Worm (Caenorhabditis elegans): Measurements from ENCODE around the gene H12D21.5.

H12D21.5 gene

ce11 chrV:14936587-14936986, 42.8 kb downstream of the H12D21.5 start, which contains the start of gene C30G7.2:
TSS of gene C30G7.2 (plus strand) at chrV:14936887.
- TF ChIP-seq sptf-1 (tag; optimal IDR thresholded peaks at IDR 0.05) (no peak), unc-120 (tag; optimal IDR thresholded peaks at IDR 0.05; ENCODE audit: poor library complexity, severe bottlenecking) (no peak), blmp-1 (tag; optimal IDR thresholded peaks at IDR 0.05) (no peak), zip-8 (tag; optimal IDR thresholded peaks at IDR 0.05) (no peak), mab-5 (tag; optimal IDR thresholded peaks at IDR 0.05) (no peak)

DNA sequence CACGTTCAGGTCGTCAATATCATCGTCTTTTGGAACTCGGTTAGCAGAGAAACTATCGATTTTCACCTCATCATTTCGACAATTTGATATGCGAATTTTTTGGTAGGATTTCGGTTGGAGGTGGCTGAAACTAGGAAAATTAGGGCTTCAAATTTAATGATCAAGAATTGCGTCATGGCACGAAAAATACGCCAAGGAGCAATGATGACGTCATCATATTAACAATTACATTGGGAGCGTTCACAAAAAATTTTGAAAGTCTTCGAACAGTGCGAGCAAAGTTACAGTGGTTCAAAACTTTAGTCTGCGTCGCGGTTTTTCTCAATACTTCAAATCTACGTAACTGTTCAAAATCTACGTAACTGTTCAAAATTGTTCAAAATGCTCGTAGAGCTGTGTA, 49.1 kb downstream of the H12D21.5 start:
- TF ChIP-seq cnd-1 (tag; optimal IDR thresholded peaks at IDR 0.05) (no peak), zip-8 (tag; optimal IDR thresholded peaks at IDR 0.05) (peak; percentile 96)

- TF ChIP-seq nhr-28 (tag; optimal IDR thresholded peaks at IDR 0.05), result no peak
- TF ChIP-seq elt-1 (tag; optimal IDR thresholded peaks at IDR 0.05; ENCODE audit: borderline replicate concordance, insufficient read depth), result no peak
- no peak for TF ChIP-seq drap-1 (GFP tag; optimal IDR thresholded peaks at IDR 0.05)
- no peak for TF ChIP-seq ham-2 (GFP tag; optimal IDR thresholded peaks at IDR 0.05)
- no peak for TF ChIP-seq pha-4 (tag; optimal IDR thresholded peaks at IDR 0.05)
- TF ChIP-seq ces-1 (GFP tag; optimal IDR thresholded peaks at IDR 0.05), result no peak
- TF ChIP-seq flh-1 (GFP tag; optimal IDR thresholded peaks at IDR 0.05), result no peak
- TF ChIP-seq unc-120 (tag; optimal IDR thresholded peaks at IDR 0.05; ENCODE audit: poor library complexity, severe bottlenecking), result no peak
- no peak for TF ChIP-seq lin-32 (GFP tag; optimal IDR thresholded peaks at IDR 0.05)
- no peak for TF ChIP-seq nhr-2 (tag; optimal IDR thresholded peaks at IDR 0.05)
- no peak for TF ChIP-seq nhr-12 (tag; optimal IDR thresholded peaks at IDR 0.05)
- no peak for TF ChIP-seq mep-1 (tag; optimal IDR thresholded peaks at IDR 0.05)
- TF ChIP-seq nhr-237 (tag; optimal IDR thresholded peaks at IDR 0.05), result no peak
- no peak for TF ChIP-seq cnd-1 (tag; optimal IDR thresholded peaks at IDR 0.05)
Observed at ce11 chrV:14943774-14944173, 50.0 kb downstream of the H12D21.5 start.
